Worm (Caenorhabditis elegans) whole organism, L1 larva: Measurements from ENCODE around the gene C28F5.1.

Source experiments
- lin-14 ChIP-seq: fragments of 200-800 bp; sonication (Bioruptor generic); optimal IDR thresholded peaks from 2 replicates; lab custom pipeline; 2018; ENCODE audit warnings: mild to moderate bottlenecking, missing genetic modification characterization, moderate library complexity, missing compliant biosample characterization
- nhr-19 ChIP-seq: fragments of 200-800 bp; sonication (Bioruptor generic); conservative IDR thresholded peaks from 2 replicates; pipeline ENCODE4 v1.3.6; 2022; ENCODE audit warnings: missing genetic modification characterization, missing compliant biosample characterization

C28F5.1 gene

ce11 chrII:7555454-7555853 lies 50.3 kb downstream of the C28F5.1 start, which contains the start of gene ZK1290.14:
ZK1290.14 (minus strand) TSS chrII:7555592.
- no peak for TF ChIP-seq nhr-19
- TF ChIP-seq lin-14 (GFP tag; lab: Kevin White, UChicago), result peak; percentile 0
